Fruit fly (Drosophila melanogaster): ENCODE measurements around the gene nullo.

nullo gene

dm6 chrX:7096495-7096995 lies 47.3 kb downstream of the nullo start (continued):
- TF ChIP-seq fru (optimal IDR thresholded peaks at IDR 0.05) = no peak
- no peak for TF ChIP-seq zen2 (GFP tag; IDR thresholded peaks at IDR 0.05; ENCODE audit: partially characterized antibody)
- peak; percentile 50 for TF ChIP-seq CG1602 (GFP tag; optimal IDR thresholded peaks at IDR 0.05)
- TF ChIP-seq kah (GFP tag; optimal IDR thresholded peaks at IDR 0.05) = peak; percentile 57
- peak; percentile 78 for TF ChIP-seq CG10267 (tag; optimal IDR thresholded peaks at IDR 0.05)
- 0 out of 2 replicates have a peak, but pooled peaks have one; percentile 51 for TF ChIP-seq CG6272 (GFP tag; IDR thresholded peaks at IDR 0.05)
- TF ChIP-seq oc (tag; optimal IDR thresholded peaks at IDR 0.05) = peak; percentile 65
- peak; percentile 88 for TF ChIP-seq CG3281 (GFP tag; optimal IDR thresholded peaks at IDR 0.05)
- TF ChIP-seq inv (GFP tag; IDR thresholded peaks at IDR 0.05; ENCODE audit: partially characterized antibody) = no peak
- peak; percentile 67 for TF ChIP-seq bab2 (GFP tag; optimal IDR thresholded peaks at IDR 0.05)
- peak; percentile 24 for TF ChIP-seq ac (GFP tag; optimal IDR thresholded peaks at IDR 0.05)
- peak; percentile 76 for TF ChIP-seq jumu (GFP tag; optimal IDR thresholded peaks at IDR 0.05)
- peak; percentile 25 for TF ChIP-seq btn (GFP tag; optimal IDR thresholded peaks at IDR 0.05)
- no peak for TF ChIP-seq CG9797 (GFP tag; optimal IDR thresholded peaks at IDR 0.05)
- TF ChIP-seq CG18476 (GFP tag; optimal IDR thresholded peaks at IDR 0.05) = peak; percentile 36
- TF ChIP-seq Atf3 (GFP tag; optimal IDR thresholded peaks at IDR 0.05) = peak; percentile 45
- TF ChIP-seq Oaz (GFP tag; IDR thresholded peaks at IDR 0.05) = peak; percentile 63
- no peak for TF ChIP-seq Dp (GFP tag; optimal IDR thresholded peaks at IDR 0.05)
- peak; percentile 76 for TF ChIP-seq CG15601 (tag; optimal IDR thresholded peaks at IDR 0.05)
- peak in 1 of 2 experiments; percentile 96 for TF ChIP-seq eve (GFP tag; optimal IDR thresholded peaks at IDR 0.05)
- TF ChIP-seq CG17568 (GFP tag; optimal IDR thresholded peaks at IDR 0.05) = peak; percentile 86
- peak; percentile 55; the same call in 2 of the 3 replicates for TF ChIP-seq CG34422 (GFP tag; IDR thresholded peaks at IDR 0.05)
- peak; percentile 42; the same call in 1 of the 2 replicates for TF ChIP-seq MBD-R2 (GFP tag; IDR thresholded peaks at IDR 0.05)
- TF ChIP-seq slp2 (GFP tag; optimal IDR thresholded peaks at IDR 0.05) = peak; percentile 77
- peak; percentile 58 for TF ChIP-seq eyg (GFP tag; optimal IDR thresholded peaks at IDR 0.05)
- no peak for TF ChIP-seq D (optimal IDR thresholded peaks at IDR 0.05)
- TF ChIP-seq D (GFP tag; optimal IDR thresholded peaks at IDR 0.05) = peak; percentile 78
- TF ChIP-seq CG3995 (GFP tag; optimal IDR thresholded peaks at IDR 0.05) = peak; percentile 23
- peak; percentile 80 for TF ChIP-seq CG8388 (GFP tag; optimal IDR thresholded peaks at IDR 0.05)
- TF ChIP-seq mirr (GFP tag; optimal IDR thresholded peaks at IDR 0.05) = peak; percentile 82
- TF ChIP-seq CG8359 (GFP tag; optimal IDR thresholded peaks at IDR 0.05; ENCODE audit: borderline replicate concordance) = peak; percentile 59
- TF ChIP-seq Atf6 (GFP tag; IDR thresholded peaks at IDR 0.05) = peak; percentile 86
- no peak for TF ChIP-seq CG13287 (GFP tag; IDR thresholded peaks at IDR 0.05; ENCODE audit: partially characterized antibody)
- peak; percentile 52 for TF ChIP-seq chm (GFP tag; IDR thresholded peaks at IDR 0.05)
- TF ChIP-seq CG9817 (tag; optimal IDR thresholded peaks at IDR 0.05) = peak; percentile 83
- TF ChIP-seq CG7786 (GFP tag; optimal IDR thresholded peaks at IDR 0.05) = peak; percentile 79
- peak; percentile 47 for TF ChIP-seq CG12744 (GFP tag; optimal IDR thresholded peaks at IDR 0.05)
- peak; percentile 76 for TF ChIP-seq CG11723 (GFP tag; optimal IDR thresholded peaks at IDR 0.05)
- peak; percentile 61 for TF ChIP-seq psq (GFP tag; optimal IDR thresholded peaks at IDR 0.05)
- TF ChIP-seq CG17361 (GFP tag; IDR thresholded peaks at IDR 0.05) = peak; percentile 85
- TF ChIP-seq CG15479 (GFP tag; optimal IDR thresholded peaks at IDR 0.05) = peak; percentile 80
- peak; percentile 89 for TF ChIP-seq dmrt99B (tag; optimal IDR thresholded peaks at IDR 0.05)
- TF ChIP-seq CG31388 (GFP tag; optimal IDR thresholded peaks at IDR 0.05) = no peak
- TF ChIP-seq CG6765 (GFP tag; optimal IDR thresholded peaks at IDR 0.05) = peak; percentile 78
- TF ChIP-seq CG15269 (tag; optimal IDR thresholded peaks at IDR 0.05) = peak; percentile 92
- TF ChIP-seq Max (GFP tag; optimal IDR thresholded peaks at IDR 0.05) = peak; percentile 57
- TF ChIP-seq CG1603 (tag; optimal IDR thresholded peaks at IDR 0.05) = peak; percentile 88
- TF ChIP-seq slou (GFP tag; optimal IDR thresholded peaks at IDR 0.05) = peak; percentile 17
- no peak for TF ChIP-seq Dll (GFP tag; IDR thresholded peaks at IDR 0.05; ENCODE audit: partially characterized antibody)
- TF ChIP-seq da (GFP tag; optimal IDR thresholded peaks at IDR 0.05) = no peak
